Fruit fly (Drosophila melanogaster) whole organism, embryonic: ENCODE measurements around the gene CG43147.

Experiments
- B-H2 ChIP-seq: fragments of 200-800 bp; sonication (Bioruptor generic); optimal IDR thresholded peaks from 2 replicates; lab custom pipeline; 2018; ENCODE audit warnings: missing biosample characterization, mild to moderate bottlenecking, missing genetic modification characterization
- Blimp-1 ChIP-seq: fragments of 200-800 bp; sonication (Bioruptor generic); optimal IDR thresholded peaks from 3 replicates; lab custom pipeline; 2018; ENCODE audit warnings: missing biosample characterization, missing genetic modification characterization, mild to moderate bottlenecking, moderate library complexity, missing genetic modification reagents
- CG10209 ChIP-seq: fragments of 200-800 bp; sonication (Bioruptor generic); optimal IDR thresholded peaks from 3 replicates; lab custom pipeline; 2017; ENCODE audit warnings: missing biosample characterization, mild to moderate bottlenecking, missing genetic modification characterization, missing genetic modification reagents
- CG12391 ChIP-seq: fragments of 200-800 bp; sonication (Bioruptor generic); optimal IDR thresholded peaks from 3 replicates; lab custom pipeline; 2018; ENCODE audit warnings: missing biosample characterization, mild to moderate bottlenecking, missing genetic modification characterization, moderate library complexity
- CG14860 ChIP-seq: fragments of 200-800 bp; sonication (Bioruptor generic); IDR thresholded peaks from 3 replicates; pipeline ENCODE4 v1.3.6; 2022; ENCODE audit warnings: missing biosample characterization, missing genetic modification characterization; ENCODE audit not compliant: partially characterized antibody
- CG1603 ChIP-seq: fragments of 200-800 bp; sonication (Bioruptor generic); optimal IDR thresholded peaks from 2 replicates; lab custom pipeline; 2019; ENCODE audit warnings: missing biosample characterization, mild to moderate bottlenecking, missing genetic modification characterization, moderate library complexity
- CG17361 ChIP-seq: fragments of 200-800 bp; sonication (Bioruptor generic); IDR thresholded peaks from 3 replicates; pipeline ENCODE4 v1.3.6; 2022; ENCODE audit warnings: missing biosample characterization, missing genetic modification characterization
- CG17829 ChIP-seq: fragments of 200-800 bp; optimal IDR thresholded peaks from 2 replicates; lab custom pipeline; 2019; ENCODE audit warnings: missing biosample characterization, mild to moderate bottlenecking, missing genetic modification characterization, moderate library complexity
- CG18262 ChIP-seq: fragments of 200-800 bp; optimal IDR thresholded peaks from 3 replicates; lab custom pipeline; 2019; ENCODE audit warnings: missing biosample characterization, mild to moderate bottlenecking, missing genetic modification characterization, moderate library complexity
- CG2678 ChIP-seq: fragments of 200-800 bp; sonication (Bioruptor generic); optimal IDR thresholded peaks from 3 replicates; lab custom pipeline; 2019; ENCODE audit warnings: missing biosample characterization, mild to moderate bottlenecking, missing genetic modification characterization, moderate library complexity
- CG32532 ChIP-seq: fragments of 200-800 bp; sonication (Bioruptor generic); IDR thresholded peaks from 2 replicates; pipeline ENCODE4 v1.3.6; 2022; ENCODE audit warnings: missing biosample characterization, missing genetic modification characterization
- CG34224 ChIP-seq: fragments of 200-800 bp; sonication (Bioruptor generic); IDR thresholded peaks from 3 replicates; pipeline ENCODE4 v1.3.6; 2022; ENCODE audit warnings: missing biosample characterization, missing genetic modification characterization; ENCODE audit not compliant: partially characterized antibody
- CG4282 ChIP-seq: fragments of 200-800 bp; sonication (Bioruptor generic); optimal IDR thresholded peaks from 2 replicates; lab custom pipeline; 2016; ENCODE audit warnings: missing biosample characterization, missing genetic modification characterization
- CG4404 ChIP-seq: fragments of 200-800 bp; sonication (Bioruptor generic); IDR thresholded peaks from 2 replicates; pipeline ENCODE4 v1.3.6; 2022; ENCODE audit warnings: missing biosample characterization, missing genetic modification characterization
- CG4424 ChIP-seq: fragments of 200-800 bp; sonication (Bioruptor generic); optimal IDR thresholded peaks from 3 replicates; lab custom pipeline; 2016; ENCODE audit warnings: missing biosample characterization, missing genetic modification characterization
- CG6175 ChIP-seq: fragments of 200-800 bp; sonication (Bioruptor generic); IDR thresholded peaks from 3 replicates; pipeline ENCODE4 v1.3.6; 2022; ENCODE audit warnings: missing biosample characterization, missing genetic modification characterization
- CG8924 ChIP-seq: fragments of 200-800 bp; optimal IDR thresholded peaks from 3 replicates; lab custom pipeline; 2019; ENCODE audit warnings: missing biosample characterization, mild to moderate bottlenecking, missing genetic modification characterization, moderate library complexity
- D ChIP-seq, 2 experiments: fragments of 200-800 bp in 1 of 2; fragments of >200 bp in 1 of 2; sonication (Bioruptor generic) in 1 of 2; optimal IDR thresholded peaks; 2 replicates in 1 of 2; 3 replicates in 1 of 2; lab custom pipeline; 2017; ENCODE audit warnings: mild to moderate bottlenecking in 1 of 2, missing biosample characterization in 1 of 2, missing genetic modification characterization in 1 of 2, missing genetic modification reagents in 1 of 2
- D19A ChIP-seq: fragments of 200-800 bp; optimal IDR thresholded peaks from 3 replicates; lab custom pipeline; 2019; ENCODE audit warnings: missing biosample characterization, mild to moderate bottlenecking, missing genetic modification characterization, moderate library complexity
- Eip74EF ChIP-seq, 2 experiments: fragments of 200-800 bp in 1 of 2; fragments of >200 bp in 1 of 2; sonication (Bioruptor generic) in 1 of 2; optimal IDR thresholded peaks; 2 replicates each; lab custom pipeline; 2017 to 2019; ENCODE audit warnings: missing biosample characterization in 2 of 2, missing genetic modification characterization in 2 of 2, mild to moderate bottlenecking in 1 of 2, moderate library complexity in 1 of 2
- Fer3 ChIP-seq: fragments of 200-800 bp; sonication (Bioruptor generic); optimal IDR thresholded peaks from 2 replicates; lab custom pipeline; 2018; ENCODE audit warnings: missing biosample characterization, mild to moderate bottlenecking, missing genetic modification characterization, moderate library complexity
- Hr51 ChIP-seq, 2 experiments: fragments of 200-800 bp; sonication (Bioruptor generic); optimal IDR thresholded peaks; 2 replicates in 1 of 2; 3 replicates in 1 of 2; lab custom pipeline; 2016 to 2018; ENCODE audit warnings: missing biosample characterization in 2 of 2, missing genetic modification characterization in 2 of 2, mild to moderate bottlenecking in 1 of 2, moderate library complexity in 1 of 2
- Hsf ChIP-seq: fragments of 200-800 bp; sonication (Bioruptor generic); optimal IDR thresholded peaks from 3 replicates; lab custom pipeline; 2016; ENCODE audit warnings: missing biosample characterization, missing genetic modification characterization
- Kr ChIP-seq: fragments of 200-800 bp; sonication (Bioruptor generic); optimal IDR thresholded peaks from 2 replicates; lab custom pipeline; 2017; ENCODE audit warnings: missing biosample characterization, mild to moderate bottlenecking, missing genetic modification characterization
- NC2α ChIP-seq: fragments of 200-800 bp; sonication (Bioruptor generic); optimal IDR thresholded peaks from 2 replicates; lab custom pipeline; 2016; ENCODE audit warnings: missing biosample characterization, missing genetic modification characterization
- Oli ChIP-seq: fragments of 200-800 bp; sonication (Bioruptor generic); optimal IDR thresholded peaks from 2 replicates; lab custom pipeline; 2018; ENCODE audit warnings: missing biosample characterization, mild to moderate bottlenecking, missing genetic modification characterization, moderate library complexity
- Pdp1 ChIP-seq, 2 experiments: fragments of 200-800 bp; sonication (Bioruptor generic); optimal IDR thresholded peaks; 3 replicates each; lab custom pipeline; 2016; ENCODE audit warnings: missing biosample characterization in 2 of 2, missing genetic modification characterization in 2 of 2, mild to moderate bottlenecking in 1 of 2, moderate library complexity in 1 of 2
- Scr ChIP-seq: fragments of 200-800 bp; sonication (Bioruptor generic); IDR thresholded peaks from 2 replicates; pipeline ENCODE4 v1.3.6; 2022; ENCODE audit warnings: missing biosample characterization, missing genetic modification characterization; ENCODE audit not compliant: partially characterized antibody
- Sox100B ChIP-seq: fragments of 200-800 bp; sonication (Bioruptor generic); optimal IDR thresholded peaks from 3 replicates; lab custom pipeline; 2018; ENCODE audit warnings: missing biosample characterization, mild to moderate bottlenecking, missing genetic modification characterization
- Xrp1 ChIP-seq: fragments of 200-800 bp; sonication (Bioruptor generic); IDR thresholded peaks from 2 replicates; pipeline ENCODE4 v1.3.6; 2022; ENCODE audit warnings: missing biosample characterization, missing genetic modification characterization
- ci ChIP-seq: fragments of 200-800 bp; sonication (Bioruptor generic); IDR thresholded peaks from 3 replicates; pipeline ENCODE4 v1.3.6; 2022; ENCODE audit warnings: missing biosample characterization, missing genetic modification characterization
- dysf ChIP-seq: fragments of 200-800 bp; sonication (Bioruptor generic); IDR thresholded peaks from 3 replicates; pipeline ENCODE4 v1.3.6; 2022; ENCODE audit warnings: missing biosample characterization, missing genetic modification characterization
- esg ChIP-seq: fragments of 200-800 bp; sonication (Bioruptor generic); conservative IDR thresholded peaks from 2 replicates; pipeline ENCODE4 v1.3.6; 2022; ENCODE audit warnings: missing biosample characterization, missing genetic modification characterization
- ewg ChIP-seq: fragments of 200-800 bp; sonication (Bioruptor generic); optimal IDR thresholded peaks from 3 replicates; lab custom pipeline; 2017; ENCODE audit warnings: mild to moderate bottlenecking, missing biosample characterization, missing genetic modification reagents, missing genetic modification characterization
- gsb ChIP-seq: fragments of 200-800 bp; sonication (Bioruptor generic); IDR thresholded peaks from 2 replicates; pipeline ENCODE4 v1.3.6; 2022; ENCODE audit warnings: missing biosample characterization, missing genetic modification characterization
- gt ChIP-seq: fragments of 200-800 bp; sonication (Bioruptor generic); IDR thresholded peaks from 2 replicates; pipeline ENCODE4 v1.3.6; 2022; ENCODE audit warnings: missing biosample characterization, missing genetic modification characterization
- ind ChIP-seq: fragments of 200-800 bp; sonication (Bioruptor generic); optimal IDR thresholded peaks from 3 replicates; lab custom pipeline; 2016; ENCODE audit warnings: missing biosample characterization, missing genetic modification characterization
- knrl ChIP-seq: fragments of 200-800 bp; sonication (Bioruptor generic); IDR thresholded peaks from 3 replicates; pipeline ENCODE4 v1.3.6; 2022; ENCODE audit warnings: missing biosample characterization, missing genetic modification characterization; ENCODE audit not compliant: partially characterized antibody
- lilli ChIP-seq: fragments of 200-800 bp; sonication (Bioruptor generic); optimal IDR thresholded peaks from 3 replicates; lab custom pipeline; 2016; ENCODE audit warnings: missing biosample characterization, missing genetic modification characterization
- otp ChIP-seq: fragments of 200-800 bp; sonication (Bioruptor generic); IDR thresholded peaks from 3 replicates; pipeline ENCODE4, ENCODE4 v1.3.6; 2022; ENCODE audit warnings: missing biosample characterization, missing genetic modification characterization
- phol ChIP-seq: fragments of 200-800 bp; sonication (Bioruptor generic); optimal IDR thresholded peaks from 3 replicates; lab custom pipeline; 2018; ENCODE audit warnings: missing biosample characterization, mild to moderate bottlenecking, missing genetic modification characterization, moderate library complexity
- row ChIP-seq: fragments of 200-800 bp; sonication (Bioruptor generic); IDR thresholded peaks from 3 replicates; pipeline ENCODE4 v1.3.6; 2022; ENCODE audit warnings: missing biosample characterization, missing genetic modification characterization
- sd ChIP-seq: fragments of 200-800 bp; sonication (Bioruptor generic); optimal IDR thresholded peaks from 3 replicates; lab custom pipeline; 2018; ENCODE audit warnings: missing biosample characterization, mild to moderate bottlenecking, missing genetic modification characterization, moderate library complexity
- sisA ChIP-seq: fragments of 200-800 bp; sonication (Bioruptor generic); IDR thresholded peaks from 2 replicates; pipeline ENCODE4 v1.3.6; 2022; ENCODE audit warnings: missing biosample characterization, missing genetic modification characterization
- slbo ChIP-seq: fragments of 200-800 bp; sonication (Bioruptor generic); IDR thresholded peaks from 2 replicates; pipeline ENCODE4 v1.3.6; 2022; ENCODE audit warnings: missing biosample characterization, missing genetic modification characterization
- tgo ChIP-seq: fragments of 200-800 bp; sonication (Bioruptor generic); IDR thresholded peaks from 3 replicates; pipeline ENCODE4 v1.3.6; 2022; ENCODE audit warnings: missing biosample characterization, missing genetic modification characterization
- toy ChIP-seq: fragments of 200-800 bp; sonication (Bioruptor generic); IDR thresholded peaks from 2 replicates; pipeline ENCODE4 v1.3.6; 2022; ENCODE audit warnings: missing biosample characterization, missing genetic modification characterization
- vvl ChIP-seq: fragments of 200-800 bp; sonication (Bioruptor generic); IDR thresholded peaks from 2 replicates; pipeline ENCODE4 v1.3.6; 2022; ENCODE audit warnings: missing biosample characterization, missing genetic modification characterization
- zfh1 ChIP-seq: fragments of 200-800 bp; sonication (Bioruptor generic); IDR thresholded peaks from 3 replicates; pipeline ENCODE4 v1.3.6; 2022; ENCODE audit warnings: missing biosample characterization, missing genetic modification characterization

Gene CG43147

dm6 chr3L:13262250-13262649 lies 37.7 kb downstream of the CG43147 start (continued):
- TF ChIP-seq Scr (GFP tag; lab: Robert Waterston, UW) = no peak
- peak; percentile 60 for TF ChIP-seq Xrp1 (GFP tag; lab: Robert Waterston, UW)
- peak; percentile 61 for TF ChIP-seq row
- TF ChIP-seq sisA = peak; percentile 30; the same call in 1 of the 2 replicates
- peak; percentile 35 for TF ChIP-seq Blimp-1 (GFP tag; lab: Kevin White, UChicago)
- peak; percentile 45 for TF ChIP-seq CG1603 (tag; lab: Kevin White, UChicago)
- peak; percentile 33 for TF ChIP-seq D19A (tag; lab: Kevin White, UChicago)
- peak; percentile 40 for TF ChIP-seq CG4424 (GFP tag; lab: Kevin White, UChicago)
- TF ChIP-seq Kr = no peak
- TF ChIP-seq toy (GFP tag; lab: Robert Waterston, UW) = no peak
- TF ChIP-seq esg = peak; percentile 48
- TF ChIP-seq dysf (GFP tag; lab: Robert Waterston, UW) = no peak
- TF ChIP-seq D (optimal IDR thresholded peaks at IDR 0.05; lab: Kevin White, UChicago) = no peak
- no peak for TF ChIP-seq D (GFP tag; optimal IDR thresholded peaks at IDR 0.05; lab: Kevin White, UChicago)
- TF ChIP-seq CG14860 (GFP tag; lab: Robert Waterston, UW) = no peak
- TF ChIP-seq gt = no peak
- TF ChIP-seq ewg (GFP tag; lab: Kevin White, UChicago) = peak; percentile 11
- TF ChIP-seq phol (tag; lab: Kevin White, UChicago) = peak; percentile 59
- peak; percentile 54 for TF ChIP-seq CG18262 (tag; lab: Kevin White, UChicago)
- peak; percentile 5 for TF ChIP-seq CG17829 (tag; lab: Kevin White, UChicago)
- no peak for TF ChIP-seq gsb (GFP tag; lab: Robert Waterston, UW)
- TF ChIP-seq CG8924 = peak; percentile 27
- TF ChIP-seq vvl (GFP tag; lab: Robert Waterston, UW) = peak; percentile 65
- no peak for TF ChIP-seq B-H2 (GFP tag; lab: Kevin White, UChicago)
- peak; percentile 37; the same call in 1 of the 2 replicates for TF ChIP-seq slbo
- peak; percentile 13 for TF ChIP-seq lilli (GFP tag; lab: Kevin White, UChicago)
- TF ChIP-seq zfh1 = 0 out of 3 replicates have a peak, but pooled peaks have one; percentile 33
- TF ChIP-seq otp (GFP tag; lab: Robert Waterston, UW) = no peak
- peak; percentile 4 for TF ChIP-seq sd
- TF ChIP-seq CG34224 = no peak
- 0 out of 2 replicates have a peak, but pooled peaks have one; percentile 28 for TF ChIP-seq CG4404 (GFP tag; lab: Robert Waterston, UW)
- peak; percentile 43 for TF ChIP-seq Oli (tag; lab: Kevin White, UChicago)
- TF ChIP-seq Hr51 (GFP tag; optimal IDR thresholded peaks at IDR 0.05; lab: Kevin White, UChicago) = peak in 1 of 2 experiments; percentile 52
- TF ChIP-seq NC2α (GFP tag; lab: Kevin White, UChicago) = no peak
- no peak for TF ChIP-seq CG4282 (GFP tag; lab: Kevin White, UChicago)
- TF ChIP-seq CG6175 (GFP tag; lab: Robert Waterston, UW) = no peak
- 0 out of 2 replicates have a peak, but pooled peaks have one; percentile 4 for TF ChIP-seq CG32532 (GFP tag; lab: Robert Waterston, UW)
- peak; percentile 57; the same call in 1 of the 3 replicates for TF ChIP-seq ci (GFP tag; lab: Robert Waterston, UW)
- TF ChIP-seq Fer3 (tag; lab: Kevin White, UChicago) = peak; percentile 16
- TF ChIP-seq CG17361 (GFP tag; lab: Robert Waterston, UW) = peak; percentile 60; the same call in 2 of the 3 replicates
- 0 out of 3 replicates have a peak, but pooled peaks have one; percentile 19 for TF ChIP-seq tgo (GFP tag; lab: Robert Waterston, UW)
- peak; percentile 43 for TF ChIP-seq CG12391 (tag; lab: Kevin White, UChicago)
- no peak for TF ChIP-seq CG10209
- TF ChIP-seq Eip74EF (GFP tag; optimal IDR thresholded peaks at IDR 0.05; lab: Kevin White, UChicago) = peak in 1 of 2 experiments; percentile 17
- 0 out of 3 replicates have a peak, but pooled peaks have one; percentile 23 for TF ChIP-seq knrl (GFP tag; lab: Robert Waterston, UW)
- TF ChIP-seq Hsf = peak; percentile 8
- TF ChIP-seq ind (GFP tag; lab: Kevin White, UChicago) = peak; percentile 18
- TF ChIP-seq Pdp1 (GFP tag; optimal IDR thresholded peaks at IDR 0.05; lab: Kevin White, UChicago) = peak in 1 of 2 experiments; percentile 53
- TF ChIP-seq Sox100B (GFP tag; lab: Kevin White, UChicago) = peak; percentile 11
- TF ChIP-seq CG2678 (tag; lab: Kevin White, UChicago) = peak; percentile 52
